Worm (Caenorhabditis elegans) whole organism, late embryonic: Measurements from ENCODE around the gene F55E10.1.

ENCODE experiments used
- C38D4.7 ChIP-seq: fragments of 200-800 bp; sonication (Bioruptor generic); optimal IDR thresholded peaks from 2 replicates; lab custom pipeline; 2018; ENCODE audit warnings: mild to moderate bottlenecking, missing genetic modification characterization, moderate library complexity, missing compliant biosample characterization
- F13H6.1 ChIP-seq: sonication (generic microtip); optimal IDR thresholded peaks from 2 replicates; lab custom pipeline; 2016; ENCODE audit warnings: missing genetic modification characterization, missing compliant biosample characterization
- K02D7.2 ChIP-seq: sonication (generic microtip); optimal IDR thresholded peaks from 2 replicates; lab custom pipeline; 2017; ENCODE audit warnings: mild to moderate bottlenecking, missing genetic modification characterization, missing compliant biosample characterization
- Y22D7AL.16 ChIP-seq: sonication (generic microtip); optimal IDR thresholded peaks from 2 replicates; lab custom pipeline; 2016; ENCODE audit warnings: missing genetic modification characterization, missing compliant biosample characterization
- ceh-19 ChIP-seq: fragments of 200-800 bp; sonication (Bioruptor generic); optimal IDR thresholded peaks from 2 replicates; lab custom pipeline; 2018; ENCODE audit warnings: mild to moderate bottlenecking, missing genetic modification characterization, missing compliant biosample characterization
- ceh-34 ChIP-seq: sonication (generic microtip); optimal IDR thresholded peaks from 2 replicates; lab custom pipeline; 2016; ENCODE audit warnings: mild to moderate bottlenecking, missing genetic modification characterization, missing compliant biosample characterization
- ceh-48 ChIP-seq: sonication (generic microtip); optimal IDR thresholded peaks from 2 replicates; lab custom pipeline; 2016; ENCODE audit warnings: missing genetic modification characterization, inconsistent platforms, missing compliant biosample characterization
- ceh-9 ChIP-seq: sonication (generic microtip); optimal IDR thresholded peaks from 2 replicates; lab custom pipeline; 2016; ENCODE audit warnings: mild to moderate bottlenecking, missing genetic modification characterization, inconsistent platforms, missing compliant biosample characterization
- che-1 ChIP-seq: sonication (generic microtip); optimal IDR thresholded peaks from 2 replicates; lab custom pipeline; 2016; ENCODE audit warnings: mild to moderate bottlenecking, missing genetic modification characterization, missing compliant biosample characterization
- elt-4 ChIP-seq: sonication (generic microtip); optimal IDR thresholded peaks from 2 replicates; lab custom pipeline; 2016; ENCODE audit warnings: missing genetic modification characterization, missing compliant biosample characterization
- eyg-1 ChIP-seq: sonication (generic microtip); optimal IDR thresholded peaks from 2 replicates; lab custom pipeline; 2016; ENCODE audit warnings: missing genotype, missing genetic modification characterization, missing compliant biosample characterization
- fax-1 ChIP-seq: sonication (generic microtip); optimal IDR thresholded peaks from 2 replicates; lab custom pipeline; 2016; ENCODE audit warnings: missing genotype, missing genetic modification characterization, missing compliant biosample characterization
- hlh-30 ChIP-seq: sonication (generic microtip); optimal IDR thresholded peaks from 2 replicates; lab custom pipeline; 2017; ENCODE audit warnings: antibody characterized with exemption, missing genetic modification characterization, missing compliant biosample characterization; ENCODE audit not compliant: insufficient read depth
- hlh-8 ChIP-seq: sonication (generic microtip); optimal IDR thresholded peaks from 2 replicates; lab custom pipeline; 2016; ENCODE audit warnings: missing genotype, missing genetic modification characterization, missing compliant biosample characterization
- lim-6 ChIP-seq: sonication (generic microtip); optimal IDR thresholded peaks from 2 replicates; lab custom pipeline; 2016; ENCODE audit warnings: missing genetic modification characterization, missing compliant biosample characterization
- madf-2 ChIP-seq: sonication (generic microtip); optimal IDR thresholded peaks from 2 replicates; lab custom pipeline; 2017; ENCODE audit warnings: missing genetic modification characterization, missing compliant biosample characterization
- mec-3 ChIP-seq: sonication (generic microtip); optimal IDR thresholded peaks from 2 replicates; lab custom pipeline; 2016; ENCODE audit warnings: borderline replicate concordance, missing genetic modification characterization, missing compliant biosample characterization
- nhr-11 ChIP-seq: fragments of 150-350 bp; optimal IDR thresholded peaks from 2 replicates; lab custom pipeline; 2014; ENCODE audit warnings: missing biosample characterization, missing genetic modification characterization
- odd-2 ChIP-seq: sonication (generic microtip); optimal IDR thresholded peaks from 2 replicates; lab custom pipeline; 2017; ENCODE audit warnings: antibody characterized with exemption, mild to moderate bottlenecking, missing genetic modification characterization, missing compliant biosample characterization
- pag-3 ChIP-seq: sonication (generic microtip); optimal IDR thresholded peaks from 2 replicates; lab custom pipeline; 2016; ENCODE audit warnings: missing compliant biosample characterization, missing genetic modification characterization, borderline replicate concordance
- pat-9 ChIP-seq: fragments of 200-800 bp; sonication (Bioruptor generic); optimal IDR thresholded peaks from 2 replicates; lab custom pipeline; 2018; ENCODE audit warnings: mild to moderate bottlenecking, missing genetic modification characterization, moderate library complexity, missing compliant biosample characterization
- pha-2 ChIP-seq: sonication (generic microtip); optimal IDR thresholded peaks from 2 replicates; lab custom pipeline; 2017; ENCODE audit warnings: mild to moderate bottlenecking, missing genetic modification characterization, missing compliant biosample characterization
- pros-1 ChIP-seq: fragments of 150-350 bp; optimal IDR thresholded peaks from 2 replicates; lab custom pipeline; 2014; ENCODE audit warnings: missing biosample characterization, missing genetic modification reagents, missing genetic modification characterization
- ref-2 ChIP-seq: sonication (generic microtip); optimal IDR thresholded peaks from 2 replicates; lab custom pipeline; 2016; ENCODE audit warnings: missing genetic modification characterization, missing compliant biosample characterization
- rnt-1 ChIP-seq: sonication (generic microtip); optimal IDR thresholded peaks from 2 replicates; lab custom pipeline; 2016; ENCODE audit warnings: missing genetic modification characterization, missing compliant biosample characterization
- sox-2 ChIP-seq: fragments of 200-800 bp; sonication (Bioruptor generic); IDR thresholded peaks from 2 replicates; pipeline ENCODE4 v1.3.6; 2022; ENCODE audit warnings: missing genetic modification reagents, missing genetic modification characterization, missing compliant biosample characterization
- tbx-2 ChIP-seq: sonication (generic microtip); optimal IDR thresholded peaks from 2 replicates; lab custom pipeline; 2016; ENCODE audit warnings: missing genetic modification characterization, missing compliant biosample characterization
- tbx-7 ChIP-seq: sonication (generic microtip); optimal IDR thresholded peaks from 2 replicates; lab custom pipeline; 2016; ENCODE audit warnings: missing genotype, missing genetic modification characterization, missing compliant biosample characterization
- ttx-3 ChIP-seq: sonication (generic microtip); optimal IDR thresholded peaks from 2 replicates; lab custom pipeline; 2016; ENCODE audit warnings: missing genetic modification reagents, missing genetic modification characterization, missing compliant biosample characterization
- unc-3 ChIP-seq, 2 experiments: fragments of 200-800 bp in 1 of 2; sonication (Bioruptor generic) in 1 of 2; sonication (generic microtip) in 1 of 2; conservative IDR thresholded peaks in 1 of 2; optimal IDR thresholded peaks in 1 of 2; 2 replicates each; pipeline versions ENCODE4 v1.3.6 to Lab custom; 2016 to 2022; ENCODE audit warnings: missing compliant biosample characterization in 2 of 2, missing genetic modification characterization in 2 of 2, missing genetic modification reagents in 1 of 2
- unc-55 ChIP-seq: sonication (generic microtip); optimal IDR thresholded peaks from 2 replicates; lab custom pipeline; 2017; ENCODE audit warnings: missing biosample characterization, missing genetic modification reagents, missing genetic modification characterization
- unc-86 ChIP-seq: sonication (generic microtip); optimal IDR thresholded peaks from 2 replicates; lab custom pipeline; 2016; ENCODE audit warnings: missing genetic modification characterization, missing compliant biosample characterization

The F55E10.1 gene

ce11 chrX:8386068-8386851 is 44.5 kb downstream of the F55E10.1 start (continued):
- TF ChIP-seq ref-2 (tag; lab: Kevin White, UChicago): peak; percentile 70
- no peak for TF ChIP-seq pag-3 (tag; lab: Kevin White, UChicago)
- peak; percentile 62 for TF ChIP-seq hlh-8 (tag; lab: Kevin White, UChicago)
- peak; percentile 33 for TF ChIP-seq K02D7.2 (tag; lab: Kevin White, UChicago)
- no peak for TF ChIP-seq elt-4 (tag; lab: Kevin White, UChicago)
- TF ChIP-seq pros-1 (tag; lab: Kevin White, UChicago): no peak
- peak; percentile 35 for TF ChIP-seq ceh-19 (GFP tag; lab: Kevin White, UChicago)
- peak; percentile 72 for TF ChIP-seq ceh-34 (tag; lab: Kevin White, UChicago)
- TF ChIP-seq pha-2 (tag; lab: Kevin White, UChicago): peak; percentile 74
- TF ChIP-seq ttx-3: peak; percentile 77
- TF ChIP-seq mec-3: no peak
- peak; percentile 53 for TF ChIP-seq eyg-1 (tag; lab: Kevin White, UChicago)
- TF ChIP-seq unc-3 (GFP tag; conservative IDR thresholded peaks at IDR 0.05; lab: Robert Waterston, UW): peak; percentile 73
- TF ChIP-seq unc-3 (tag; optimal IDR thresholded peaks at IDR 0.05; lab: Kevin White, UChicago): peak; percentile 69
- peak; percentile 77 for TF ChIP-seq che-1
- TF ChIP-seq pat-9 (tag; lab: Kevin White, UChicago): peak; percentile 68
- peak; percentile 64 for TF ChIP-seq fax-1 (tag; lab: Kevin White, UChicago)
- TF ChIP-seq C38D4.7 (GFP tag; lab: Kevin White, UChicago): peak; percentile 72
- peak; percentile 22 for TF ChIP-seq hlh-30 (tag; lab: Kevin White, UChicago)
- peak; percentile 15 for TF ChIP-seq ceh-48 (tag; lab: Kevin White, UChicago)
- peak; percentile 69 for TF ChIP-seq tbx-2
- TF ChIP-seq lim-6 (tag; lab: Kevin White, UChicago): peak; percentile 38
- TF ChIP-seq unc-86: peak; percentile 67
- TF ChIP-seq F13H6.1 (tag; lab: Kevin White, UChicago): no peak
- TF ChIP-seq tbx-7 (tag; lab: Kevin White, UChicago): no peak
- no peak for TF ChIP-seq odd-2 (tag; lab: Kevin White, UChicago)
- no peak for TF ChIP-seq nhr-11 (tag; lab: Kevin White, UChicago)
- TF ChIP-seq madf-2 (tag; lab: Kevin White, UChicago): peak; percentile 57
- TF ChIP-seq Y22D7AL.16 (tag; lab: Kevin White, UChicago): peak; percentile 31
- peak; percentile 65; the same call in 1 of the 2 replicates for TF ChIP-seq sox-2 (GFP tag; lab: Robert Waterston, UW)
- no peak for TF ChIP-seq ceh-9 (tag; lab: Kevin White, UChicago)

ce11 chrX:8390508-8390907 is 48.7 kb downstream of the F55E10.1 start:
- TF ChIP-seq rnt-1 (tag; lab: Kevin White, UChicago) (no peak), ceh-9 (tag; lab: Kevin White, UChicago) (no peak), unc-55 (GFP tag; lab: Kevin White, UChicago) (peak; percentile 85)

DNA sequence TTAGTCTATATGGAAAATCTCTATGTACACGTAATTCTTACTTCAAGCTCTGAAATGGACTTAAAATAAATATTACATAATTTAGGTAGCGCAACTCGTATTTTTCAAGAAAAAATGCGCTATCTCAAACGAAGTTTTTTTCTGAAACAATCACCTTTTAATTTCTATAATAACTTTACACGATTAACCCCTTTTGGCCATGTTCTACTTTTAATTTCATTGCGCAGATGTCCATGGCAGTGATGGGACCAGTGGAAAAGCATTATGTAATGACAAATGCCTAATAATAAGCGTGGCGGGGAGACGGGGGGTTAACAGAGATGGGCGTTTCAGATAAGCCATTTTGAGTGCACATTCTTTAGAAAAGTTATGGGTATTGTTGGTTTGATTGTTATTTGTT is 49.7 kb downstream of the F55E10.1 start:
- no peak for TF ChIP-seq ceh-19 (GFP tag; lab: Kevin White, UChicago)
